Worm (Caenorhabditis elegans): ENCODE measurements around the gene mrpl-49.

- TF ChIP-seq klf-2 (GFP tag; conservative IDR thresholded peaks at IDR 0.05) (no peak), tab-1 (GFP tag; IDR thresholded peaks at IDR 0.05) (no peak), ref-1 (GFP tag; conservative IDR thresholded peaks at IDR 0.05) (no peak), ztf-23 (GFP tag; IDR thresholded peaks at IDR 0.05) (no peak)
Observed at ce11 chrV:12729220-12729619, 789 bp downstream of the mrpl-49 start, which contains the start of gene R11D1.10.

Data from whole organism, midembryonic.